Fruit fly (Drosophila melanogaster) whole organism, wandering third instar larva: ENCODE data around the gene Irc.

Experiments used
- Abd-B ChIP-seq: fragments of >200 bp; optimal IDR thresholded peaks from 2 replicates; lab custom pipeline; 2017; ENCODE audit warnings: missing biosample characterization, missing genetic modification characterization
- CG32264 ChIP-seq: fragments of 200-800 bp; sonication (Bioruptor generic); optimal IDR thresholded peaks from 2 replicates; lab custom pipeline; 2016; ENCODE audit warnings: missing biosample characterization, missing genetic modification characterization
- CG9705 ChIP-seq: fragments of 200-800 bp; sonication (Bioruptor generic); optimal IDR thresholded peaks from 2 replicates; lab custom pipeline; 2018; ENCODE audit warnings: missing biosample characterization, mild to moderate bottlenecking, missing genetic modification characterization
- CrebA ChIP-seq: fragments of 200-800 bp; sonication (Bioruptor generic); optimal IDR thresholded peaks from 2 replicates; lab custom pipeline; 2016; ENCODE audit warnings: missing biosample characterization, mild to moderate bottlenecking, missing genetic modification characterization, borderline replicate concordance
- Dfd ChIP-seq: fragments of >200 bp; optimal IDR thresholded peaks from 2 replicates; lab custom pipeline; 2017; ENCODE audit warnings: missing biosample characterization, missing genetic modification characterization
- Dif ChIP-seq: fragments of 200-275, 200-300 bp; sonication (Bioruptor generic); optimal IDR thresholded peaks from 2 replicates; lab custom pipeline; 2018; ENCODE audit warnings: missing biosample characterization, missing genetic modification characterization; ENCODE audit not compliant: partially characterized antibody
- HLH106 ChIP-seq: fragments of 200-800 bp; optimal IDR thresholded peaks from 3 replicates; lab custom pipeline; 2019; ENCODE audit warnings: missing biosample characterization, mild to moderate bottlenecking, missing genetic modification characterization, moderate library complexity
- Hnf4 ChIP-seq: fragments of 200-800 bp; sonication (Bioruptor generic); optimal IDR thresholded peaks from 2 replicates; lab custom pipeline; 2016; ENCODE audit warnings: missing biosample characterization, mild to moderate bottlenecking, missing genetic modification characterization
- Hr78 ChIP-seq: fragments of >200 bp; optimal IDR thresholded peaks from 2 replicates; lab custom pipeline; 2017; ENCODE audit warnings: missing biosample characterization, missing genetic modification characterization
- Hr83 ChIP-seq: fragments of 200-300 bp; sonication (Bioruptor generic); optimal IDR thresholded peaks from 2 replicates; lab custom pipeline; 2016; ENCODE audit warnings: missing biosample characterization, mild to moderate bottlenecking, missing genetic modification characterization, moderate library complexity; ENCODE audit not compliant: poor library complexity, severe bottlenecking
- Jra ChIP-seq: sonication (Bioruptor generic); optimal IDR thresholded peaks from 2 replicates; lab custom pipeline; 2016; ENCODE audit warnings: missing biosample characterization, missing genetic modification characterization
- Mio ChIP-seq: sonication (Bioruptor generic); optimal IDR thresholded peaks from 2 replicates; lab custom pipeline; 2016; ENCODE audit warnings: missing biosample characterization, missing genetic modification characterization
- Myc ChIP-seq: fragments of >200 bp; optimal IDR thresholded peaks from 2 replicates; lab custom pipeline; 2017
- OdsH ChIP-seq: fragments of 200-800 bp; sonication (Bioruptor generic); optimal IDR thresholded peaks from 2 replicates; lab custom pipeline; 2016; ENCODE audit warnings: missing biosample characterization, mild to moderate bottlenecking, missing genetic modification characterization
- Rel ChIP-seq, 2 experiments: fragments of 200-800 bp; sonication (Bioruptor generic) in 1 of 2; optimal IDR thresholded peaks; 2 replicates in 1 of 2; 3 replicates in 1 of 2; lab custom pipeline; 2016 to 2019; ENCODE audit warnings: mild to moderate bottlenecking in 2 of 2, missing biosample characterization in 2 of 2, missing genetic modification characterization in 2 of 2, moderate library complexity in 1 of 2
- Sp1 ChIP-seq: fragments of 200-800 bp; sonication (Bioruptor generic); optimal IDR thresholded peaks from 3 replicates; lab custom pipeline; 2019; ENCODE audit warnings: missing biosample characterization, mild to moderate bottlenecking, missing genetic modification characterization, moderate library complexity
- Vsx2 ChIP-seq: fragments of 200-300, 225-300 bp; sonication (Bioruptor generic); optimal IDR thresholded peaks from 2 replicates; lab custom pipeline; 2018; ENCODE audit warnings: missing biosample characterization, missing genetic modification characterization; ENCODE audit not compliant: partially characterized antibody
- br ChIP-seq: fragments of 200-800 bp; sonication (Bioruptor generic); optimal IDR thresholded peaks from 2 replicates; lab custom pipeline; 2016; ENCODE audit warnings: missing biosample characterization, missing genetic modification characterization
- brk ChIP-seq: fragments of 200-800 bp; sonication (Bioruptor generic); optimal IDR thresholded peaks from 2 replicates; lab custom pipeline; 2016; ENCODE audit warnings: missing biosample characterization, mild to moderate bottlenecking, missing genetic modification characterization
- dl ChIP-seq, 2 experiments: fragments of 175-275, 200-275 bp in 1 of 2; fragments of 200-275 bp in 1 of 2; sonication (Bioruptor generic); optimal IDR thresholded peaks; lab custom pipeline; 2018; ENCODE audit warnings: mild to moderate bottlenecking in 2 of 2, missing biosample characterization in 2 of 2, missing genetic modification characterization in 2 of 2, moderate library complexity in 2 of 2; ENCODE audit not compliant: partially characterized antibody in 2 of 2, insufficient read depth in 1 of 2
- dmrt93B ChIP-seq: fragments of 200-800 bp; sonication (Bioruptor generic); optimal IDR thresholded peaks from 2 replicates; lab custom pipeline; 2018; ENCODE audit warnings: missing biosample characterization, mild to moderate bottlenecking, missing genetic modification characterization
- dsf ChIP-seq: sonication (Bioruptor generic); optimal IDR thresholded peaks from 2 replicates; lab custom pipeline; 2016; ENCODE audit warnings: missing biosample characterization, missing genetic modification characterization, borderline replicate concordance
- ey ChIP-seq: fragments of 200-800 bp; sonication (Bioruptor generic); optimal IDR thresholded peaks from 2 replicates; lab custom pipeline; 2016; ENCODE audit warnings: missing biosample characterization, missing genetic modification characterization
- foxo ChIP-seq, 2 experiments: fragments of 200-800 bp; sonication (Bioruptor generic); optimal IDR thresholded peaks; 2 replicates in 1 of 2; 3 replicates in 1 of 2; lab custom pipeline; 2016 to 2017; ENCODE audit warnings: missing biosample characterization in 2 of 2, missing genetic modification characterization in 2 of 2
- fru ChIP-seq: fragments of 200-800 bp; sonication (Bioruptor generic); optimal IDR thresholded peaks from 3 replicates; lab custom pipeline; 2016; ENCODE audit warnings: missing biosample characterization, mild to moderate bottlenecking, missing genetic modification characterization
- h ChIP-seq: fragments of 200-800 bp; sonication (Bioruptor generic); optimal IDR thresholded peaks from 3 replicates; lab custom pipeline; 2016; ENCODE audit warnings: missing biosample characterization, mild to moderate bottlenecking, missing genetic modification characterization
- jim ChIP-seq: fragments of 175-275, 200-325 bp; sonication (Bioruptor generic); optimal IDR thresholded peaks from 2 replicates; lab custom pipeline; 2016; ENCODE audit warnings: missing biosample characterization, mild to moderate bottlenecking, missing genetic modification characterization
- lola ChIP-seq: fragments of >200 bp; optimal IDR thresholded peaks from 2 replicates; lab custom pipeline; 2017; ENCODE audit warnings: missing biosample characterization, missing genetic modification characterization
- pan ChIP-seq: fragments of >200 bp; optimal IDR thresholded peaks from 2 replicates; lab custom pipeline; 2017
- psq ChIP-seq: fragments of 200-800 bp; sonication (Bioruptor generic); optimal IDR thresholded peaks from 3 replicates; lab custom pipeline; 2017; ENCODE audit warnings: missing biosample characterization, mild to moderate bottlenecking, missing genetic modification characterization, moderate library complexity
- rgr ChIP-seq: fragments of 200-800 bp; sonication (Bioruptor generic); optimal IDR thresholded peaks from 3 replicates; lab custom pipeline; 2016; ENCODE audit warnings: missing biosample characterization, mild to moderate bottlenecking, missing genetic modification characterization
- sage ChIP-seq: fragments of 200-800 bp; sonication (Bioruptor generic); optimal IDR thresholded peaks from 2 replicates; lab custom pipeline; 2016; ENCODE audit warnings: missing biosample characterization, mild to moderate bottlenecking, missing genetic modification characterization
- sv ChIP-seq: fragments of 200-800 bp; sonication (Bioruptor generic); optimal IDR thresholded peaks from 3 replicates; lab custom pipeline; 2016; ENCODE audit warnings: missing biosample characterization, missing genetic modification characterization
- tai ChIP-seq: sonication (Bioruptor generic); optimal IDR thresholded peaks from 2 replicates; lab custom pipeline; 2016; ENCODE audit warnings: missing biosample characterization, missing genetic modification characterization
- usp ChIP-seq: fragments of >200 bp; optimal IDR thresholded peaks from 2 replicates; lab custom pipeline; 2017; ENCODE audit warnings: missing biosample characterization, missing genetic modification characterization
- woc ChIP-seq: sonication (Bioruptor generic); optimal IDR thresholded peaks from 2 replicates; lab custom pipeline; 2016; ENCODE audit warnings: missing biosample characterization, mild to moderate bottlenecking, missing genetic modification characterization

The Irc gene

dm6 chr3R:17042838-17043569 is 40.3 kb downstream of the Irc start, which contains the start of the genes bdwf and Patr-1 (continued):
- no peak for TF ChIP-seq Myc (lab: Kevin White, UChicago)
- no peak for TF ChIP-seq h (GFP tag; lab: Kevin White, UChicago)
- peak; percentile 25 for TF ChIP-seq sv (GFP tag; lab: Kevin White, UChicago)
- no peak for TF ChIP-seq brk (GFP tag; lab: Kevin White, UChicago)
- no peak for TF ChIP-seq Dfd (GFP tag; lab: Kevin White, UChicago)
- TF ChIP-seq CG9705: no peak
- TF ChIP-seq dsf (GFP tag; lab: Kevin White, UChicago): peak; percentile 32

- TF ChIP-seq Myc (lab: Kevin White, UChicago) (no peak), ey (GFP tag; lab: Kevin White, UChicago) (no peak), CG9705 (no peak), dl (GFP tag; optimal IDR thresholded peaks at IDR 0.05; lab: Kevin White, UChicago; ENCODE audit: insufficient read depth in 1 of 2, partially characterized antibody in 2 of 2) (no peak), Dif (GFP tag; lab: Kevin White, UChicago) (no peak), Mio (GFP tag; lab: Kevin White, UChicago) (no peak), sv (GFP tag; lab: Kevin White, UChicago) (no peak), Sp1 (GFP tag; lab: Kevin White, UChicago) (no peak), HLH106 (tag; lab: Kevin White, UChicago) (no peak), Abd-B (GFP tag; lab: Kevin White, UChicago) (no peak), foxo (GFP tag; optimal IDR thresholded peaks at IDR 0.05; lab: Kevin White, UChicago) (no peak), rgr (GFP tag; lab: Kevin White, UChicago) (no peak), sage (GFP tag; lab: Kevin White, UChicago) (no peak), h (GFP tag; lab: Kevin White, UChicago) (no peak), Hnf4 (no peak), jim (GFP tag; lab: Kevin White, UChicago) (no peak), tai (GFP tag; lab: Kevin White, UChicago) (no peak), usp (no peak), br (GFP tag; lab: Kevin White, UChicago) (no peak), CG32264 (no peak)
Observed at dm6 chr3R:17043570-17043923, 40.9 kb downstream of the Irc start.

- peak in 1 of 2 experiments; percentile 4 for TF ChIP-seq foxo (GFP tag; optimal IDR thresholded peaks at IDR 0.05; lab: Kevin White, UChicago)
- TF ChIP-seq usp: no peak
- TF ChIP-seq rgr (GFP tag; lab: Kevin White, UChicago): peak; percentile 18
Observed at dm6 chr3R:17048867-17049266, 46.2 kb downstream of the Irc start.

- TF ChIP-seq Sp1 (GFP tag; lab: Kevin White, UChicago) (peak; percentile 80), sage (GFP tag; lab: Kevin White, UChicago) (peak; percentile 59), Dfd (GFP tag; lab: Kevin White, UChicago) (no peak), dmrt93B (GFP tag; lab: Kevin White, UChicago) (peak; percentile 61), Rel (GFP tag; optimal IDR thresholded peaks at IDR 0.05; lab: Kevin White, UChicago) (peak; percentile 34), Rel (tag; optimal IDR thresholded peaks at IDR 0.05; lab: Kevin White, UChicago) (peak; percentile 39), woc (peak; percentile 78), tai (GFP tag; lab: Kevin White, UChicago) (peak; percentile 34), Mio (GFP tag; lab: Kevin White, UChicago) (no peak), br (GFP tag; lab: Kevin White, UChicago) (peak; percentile 71), pan (no peak), HLH106 (tag; lab: Kevin White, UChicago) (peak; percentile 88), dl (GFP tag; optimal IDR thresholded peaks at IDR 0.05; lab: Kevin White, UChicago; ENCODE audit: insufficient read depth in 1 of 2, partially characterized antibody in 2 of 2) (no peak), jim (GFP tag; lab: Kevin White, UChicago) (no peak), usp (no peak), Abd-B (GFP tag; lab: Kevin White, UChicago) (no peak), Jra (GFP tag; lab: Kevin White, UChicago) (no peak), Hr83 (GFP tag; lab: Kevin White, UChicago) (no peak), Vsx2 (GFP tag; lab: Kevin White, UChicago) (no peak), CrebA (GFP tag; lab: Kevin White, UChicago) (no peak), psq (peak; percentile 62), CG32264 (peak; percentile 46), rgr (GFP tag; lab: Kevin White, UChicago) (peak; percentile 66), CG9705 (peak; percentile 74), dsf (GFP tag; lab: Kevin White, UChicago) (no peak), fru (GFP tag; lab: Kevin White, UChicago) (peak; percentile 71), sv (GFP tag; lab: Kevin White, UChicago) (peak; percentile 33), OdsH (GFP tag; lab: Kevin White, UChicago) (peak; percentile 79), ey (GFP tag; lab: Kevin White, UChicago) (peak; percentile 72), foxo (GFP tag; optimal IDR thresholded peaks at IDR 0.05; lab: Kevin White, UChicago) (peak in 1 of 2 experiments; percentile 63), h (GFP tag; lab: Kevin White, UChicago) (peak; percentile 84), Hnf4 (peak; percentile 59), Hr78 (no peak), brk (GFP tag; lab: Kevin White, UChicago) (peak; percentile 69), Myc (lab: Kevin White, UChicago) (no peak), lola (GFP tag; lab: Kevin White, UChicago) (no peak)
Observed at dm6 chr3R:17052465-17053149, 49.9 kb downstream of the Irc start.
